Worm (Caenorhabditis elegans): Measurements from ENCODE around the gene Y57G11C.1147.
A peak's percentile ranks its signal among the peaks of the same experiment; 100 is the strongest.

Gene Y57G11C.1147

ce11 chrIV:14797354-14797753 lies at the start of gene Y57G11C.1147, which contains the start of gene nuo-3:
TSS of gene Y57G11C.1147 (minus strand) at chrIV:14797514.
TSS of gene nuo-3 (minus strand) at chrIV:14797544.
- TF ChIP-seq fkh-10 (GFP tag; optimal IDR thresholded peaks at IDR 0.05), result no peak
- no peak for TF ChIP-seq C34B4.2 (tag; optimal IDR thresholded peaks at IDR 0.05)
- TF ChIP-seq F16B12.6 (tag; optimal IDR thresholded peaks at IDR 0.05), result no peak
- no peak for TF ChIP-seq nhr-77 (tag; optimal IDR thresholded peaks at IDR 0.05)
- TF ChIP-seq skn-1 (tag; optimal IDR thresholded peaks at IDR 0.05), result peak; percentile 62
- TF ChIP-seq unc-62 (GFP tag; optimal IDR thresholded peaks at IDR 0.05), result no peak
- no peak for TF ChIP-seq pag-3 (tag; optimal IDR thresholded peaks at IDR 0.05; ENCODE audit: borderline replicate concordance, insufficient read depth)
- no peak for TF ChIP-seq nhr-76 (tag; optimal IDR thresholded peaks at IDR 0.05)
- no peak for TF ChIP-seq nhr-90 (tag; optimal IDR thresholded peaks at IDR 0.05; ENCODE audit: poor library complexity)
- no peak for TF ChIP-seq nhr-19 (GFP tag; conservative IDR thresholded peaks at IDR 0.05)
- TF ChIP-seq mdl-1 (tag; optimal IDR thresholded peaks at IDR 0.05), result peak in 1 of 2 experiments; percentile 24
- no peak for TF ChIP-seq nhr-237 (tag; optimal IDR thresholded peaks at IDR 0.05)
- no peak for TF ChIP-seq nhr-47 (tag; optimal IDR thresholded peaks at IDR 0.05)
- no peak for TF ChIP-seq dsc-1 (tag; optimal IDR thresholded peaks at IDR 0.05)
- TF ChIP-seq lin-39 (tag; optimal IDR thresholded peaks at IDR 0.05), result no peak
- TF ChIP-seq zip-4 (GFP tag; optimal IDR thresholded peaks at IDR 0.05), result no peak
- TF ChIP-seq nhr-85 (tag), result no peak
- TF ChIP-seq zag-1 (tag; optimal IDR thresholded peaks at IDR 0.05), result no peak
- no peak for TF ChIP-seq swsn-7 (tag; optimal IDR thresholded peaks at IDR 0.05)
- peak; percentile 38 to 60 for TF ChIP-seq lin-35 (GFP tag; optimal IDR thresholded peaks at IDR 0.05)
- no peak for TF ChIP-seq mep-1 (tag; optimal IDR thresholded peaks at IDR 0.05)
- TF ChIP-seq xbp-1 (tag; optimal IDR thresholded peaks at IDR 0.05), result no peak
- TF ChIP-seq vab-15 (tag; optimal IDR thresholded peaks at IDR 0.05), result no peak
- no peak for TF ChIP-seq sptf-1 (tag; optimal IDR thresholded peaks at IDR 0.05)
- no peak for TF ChIP-seq sox-4 (tag; optimal IDR thresholded peaks at IDR 0.05)
- no peak for TF ChIP-seq nhr-12 (tag; optimal IDR thresholded peaks at IDR 0.05)
- TF ChIP-seq blmp-1 (tag; optimal IDR thresholded peaks at IDR 0.05), result no peak
- TF ChIP-seq tbx-2 (tag; optimal IDR thresholded peaks at IDR 0.05), result no peak
- no peak for TF ChIP-seq nhr-84 (tag; optimal IDR thresholded peaks at IDR 0.05)
- peak; percentile 27 to 50 for TF ChIP-seq efl-1 (optimal IDR thresholded peaks at IDR 0.05)
- peak; percentile 19 to 89 for TF ChIP-seq efl-1 (GFP tag; optimal IDR thresholded peaks at IDR 0.05 in 1 of 2)
- no peak for TF ChIP-seq ztf-11 (tag; optimal IDR thresholded peaks at IDR 0.05)
- no peak for TF ChIP-seq nhr-11 (tag; optimal IDR thresholded peaks at IDR 0.05)
- TF ChIP-seq lin-14 (GFP tag; optimal IDR thresholded peaks at IDR 0.05), result no peak
- TF ChIP-seq lin-15B (tag; optimal IDR thresholded peaks at IDR 0.05), result peak; percentile 19
- TF ChIP-seq nhr-20 (tag; optimal IDR thresholded peaks at IDR 0.05), result no peak
- no peak for TF ChIP-seq ets-5 (GFP tag; IDR thresholded peaks at IDR 0.05)
- TF ChIP-seq fkh-8 (tag; optimal IDR thresholded peaks at IDR 0.05), result no peak
- no peak for TF ChIP-seq grh-1 (GFP tag; IDR thresholded peaks at IDR 0.05)
- no peak for TF ChIP-seq elt-2 (tag; optimal IDR thresholded peaks at IDR 0.05)
- TF ChIP-seq Y116A8C.19 (tag; optimal IDR thresholded peaks at IDR 0.05; ENCODE audit: borderline replicate concordance), result no peak
- no peak for TF ChIP-seq snpc-4 (tag; optimal IDR thresholded peaks at IDR 0.05)
- peak; percentile 18 to 61 for TF ChIP-seq lsy-2 (tag; optimal IDR thresholded peaks at IDR 0.05)
- no peak for TF ChIP-seq ceh-90 (tag; optimal IDR thresholded peaks at IDR 0.05)
- TF ChIP-seq dpl-1 (GFP tag; optimal IDR thresholded peaks at IDR 0.05), result peak in 2 of 3 experiments; percentile 20 to 41
- TF ChIP-seq rnt-1 (tag; optimal IDR thresholded peaks at IDR 0.05), result no peak
- no peak for TF ChIP-seq lin-13 (GFP tag; optimal IDR thresholded peaks at IDR 0.05)
- no peak for TF ChIP-seq pqm-1 (tag; optimal IDR thresholded peaks at IDR 0.05)
- TF ChIP-seq lir-3 (tag; optimal IDR thresholded peaks at IDR 0.05; ENCODE audit: poor library complexity), result no peak
- no peak for TF ChIP-seq elt-3 (tag; optimal IDR thresholded peaks at IDR 0.05)
- no peak for TF ChIP-seq fkh-4 (tag; optimal IDR thresholded peaks at IDR 0.05; ENCODE audit: borderline replicate concordance)
- TF ChIP-seq nhr-71 (tag; optimal IDR thresholded peaks at IDR 0.05), result no peak
- TF ChIP-seq unc-130 (tag; optimal IDR thresholded peaks at IDR 0.05), result no peak
- TF ChIP-seq jun-1 (tag; optimal IDR thresholded peaks at IDR 0.05), result no peak

Data from whole organism, L1 larva.